Worm (Caenorhabditis elegans): ENCODE results near the gene M03C11.9.

M03C11.9 gene

ce11 chrIII:10339949-10340348, 51.6 kb downstream of the M03C11.9 start:
- TF ChIP-seq aha-1 (tag): peak; percentile 69
- no peak for TF ChIP-seq pqm-1 (tag; optimal IDR thresholded peaks at IDR 0.05)

ce11 chrIII:10338992-10339852, 52.3 kb downstream of the M03C11.9 start:
- no peak for TF ChIP-seq lir-3 (tag; optimal IDR thresholded peaks at IDR 0.05)
- no peak for TF ChIP-seq nhr-41 (GFP tag; IDR thresholded peaks at IDR 0.05)
- peak; percentile 62 for TF ChIP-seq aha-1 (tag)
- peak; percentile 53 for TF ChIP-seq dve-1 (tag; optimal IDR thresholded peaks at IDR 0.05; ENCODE audit: insufficient read depth)
- peak in 1 of 2 experiments; percentile 51 for TF ChIP-seq lsy-2 (tag; optimal IDR thresholded peaks at IDR 0.05)
- TF ChIP-seq F37D6.2 (tag; optimal IDR thresholded peaks at IDR 0.05): no peak
- TF ChIP-seq unc-62 (GFP tag; optimal IDR thresholded peaks at IDR 0.05 in 1 of 2): peak in 1 of 2 experiments; percentile 8
- no peak for TF ChIP-seq unc-62 (tag; optimal IDR thresholded peaks at IDR 0.05)
- peak; percentile 74; the same call in 1 of the 2 replicates for TF ChIP-seq zfp-3 (GFP tag; conservative IDR thresholded peaks at IDR 0.05)
- TF ChIP-seq ama-1 (optimal IDR thresholded peaks at IDR 0.05): peak; percentile 84
- TF ChIP-seq ceh-62 (tag; optimal IDR thresholded peaks at IDR 0.05): no peak
- TF ChIP-seq lim-7 (GFP tag; IDR thresholded peaks at IDR 0.05): no peak
- TF ChIP-seq nhr-25 (tag; optimal IDR thresholded peaks at IDR 0.05; ENCODE audit: borderline replicate concordance, insufficient read depth): peak; percentile 56
- TF ChIP-seq nhr-6 (tag; optimal IDR thresholded peaks at IDR 0.05): no peak
- TF ChIP-seq lin-13 (GFP tag; optimal IDR thresholded peaks at IDR 0.05): no peak
- TF ChIP-seq nhr-28 (tag; optimal IDR thresholded peaks at IDR 0.05): peak; percentile 11
